Worm (Caenorhabditis elegans): Measurements from ENCODE around the gene F49E2.5.

ce11 chrX:9565881-9566280 lies 22.4 kb downstream of the F49E2.5 start, which contains the start of gene moc-5:
- TF ChIP-seq hlh-30 (tag; optimal IDR thresholded peaks at IDR 0.05; ENCODE audit: insufficient read depth), result no peak
- TF ChIP-seq nhr-111 (GFP tag; optimal IDR thresholded peaks at IDR 0.05), result no peak
- TF ChIP-seq arid-1 (GFP tag; conservative IDR thresholded peaks at IDR 0.05), result no peak
- TF ChIP-seq snpc-4 (tag; optimal IDR thresholded peaks at IDR 0.05), result no peak
- TF ChIP-seq ces-1 (GFP tag; optimal IDR thresholded peaks at IDR 0.05), result no peak
- no peak for TF ChIP-seq ama-1 (optimal IDR thresholded peaks at IDR 0.05)
- TF ChIP-seq aly-2 (tag; optimal IDR thresholded peaks at IDR 0.05), result no peak
- TF ChIP-seq dve-1 (tag; optimal IDR thresholded peaks at IDR 0.05; ENCODE audit: insufficient read depth), result no peak
- no peak for TF ChIP-seq nhr-237 (tag; optimal IDR thresholded peaks at IDR 0.05)
- no peak for TF ChIP-seq daf-16 (GFP tag; optimal IDR thresholded peaks at IDR 0.05)
- TF ChIP-seq daf-16 (tag; optimal IDR thresholded peaks at IDR 0.05), result no peak

All from whole organism, L4 larva.